Worm (Caenorhabditis elegans): ENCODE measurements around the gene srd-39.

srd-39 gene

ce11 chrX:13349230-13350122 is 49.1 kb upstream of the srd-39 start (continued):
- peak; percentile 83 for TF ChIP-seq zim-3 (tag; optimal IDR thresholded peaks at IDR 0.05)
- peak; percentile 45 for TF ChIP-seq ZK185.1 (tag; optimal IDR thresholded peaks at IDR 0.05; ENCODE audit: poor library complexity, severe bottlenecking)
- TF ChIP-seq fkh-3 (tag; optimal IDR thresholded peaks at IDR 0.05): no peak
- peak; percentile 65 for TF ChIP-seq lin-40 (tag; optimal IDR thresholded peaks at IDR 0.05)
- no peak for TF ChIP-seq rec-8 (tag; optimal IDR thresholded peaks at IDR 0.05)
- TF ChIP-seq him-1 (tag; optimal IDR thresholded peaks at IDR 0.05): no peak
- peak; percentile 61 for TF ChIP-seq ztf-26 (tag; optimal IDR thresholded peaks at IDR 0.05)
- peak; percentile 80 for TF ChIP-seq Y53G8AR.9 (GFP tag; conservative IDR thresholded peaks at IDR 0.05)
- peak; percentile 88 for TF ChIP-seq repo-1 (tag; optimal IDR thresholded peaks at IDR 0.05)
- TF ChIP-seq C06A6.2 (GFP tag; conservative IDR thresholded peaks at IDR 0.05): 0 out of 2 replicates have a peak, but pooled peaks have one; percentile 11
- TF ChIP-seq ztf-6 (GFP tag; IDR thresholded peaks at IDR 0.05): no peak
- peak; percentile 62 for TF ChIP-seq F22D6.2 (tag; optimal IDR thresholded peaks at IDR 0.05)
- TF ChIP-seq ztf-22 (GFP tag; optimal IDR thresholded peaks at IDR 0.05): no peak
- TF ChIP-seq sptf-2 (GFP tag; optimal IDR thresholded peaks at IDR 0.05): no peak
- peak; percentile 39 for TF ChIP-seq tlf-1 (GFP tag; optimal IDR thresholded peaks at IDR 0.05)
- no peak for TF ChIP-seq zfh-2 (GFP tag; conservative IDR thresholded peaks at IDR 0.05)
- TF ChIP-seq ztf-3 (GFP tag; optimal IDR thresholded peaks at IDR 0.05): no peak
- 0 out of 2 replicates have a peak, but pooled peaks have one; percentile 24 for TF ChIP-seq madf-3 (GFP tag; IDR thresholded peaks at IDR 0.05)
- peak; percentile 43 for TF ChIP-seq attf-5 (GFP tag; optimal IDR thresholded peaks at IDR 0.05)
- peak; percentile 23 for TF ChIP-seq madf-10 (tag; optimal IDR thresholded peaks at IDR 0.05)
- 0 out of 2 replicates have a peak, but pooled peaks have one; percentile 4 for TF ChIP-seq cebp-2 (GFP tag; IDR thresholded peaks at IDR 0.05)
- peak; percentile 36; the same call in 1 of the 2 replicates for TF ChIP-seq madf-6 (GFP tag; IDR thresholded peaks at IDR 0.05)
- TF ChIP-seq bed-2 (GFP tag; IDR thresholded peaks at IDR 0.05): no peak
- no peak for TF ChIP-seq snpc-1.3 (tag; optimal IDR thresholded peaks at IDR 0.05; ENCODE audit: insufficient read depth)
- peak; percentile 54; the same call in 1 of the 2 replicates for TF ChIP-seq K11D2.4 (GFP tag; IDR thresholded peaks at IDR 0.05)
- TF ChIP-seq snpc-4 (GFP tag; optimal IDR thresholded peaks at IDR 0.05): no peak
- TF ChIP-seq snpc-4 (tag; optimal IDR thresholded peaks at IDR 0.05): no peak
- peak; percentile 94 for TF ChIP-seq ama-1 (optimal IDR thresholded peaks at IDR 0.05)
- TF ChIP-seq ama-1 (GFP tag; optimal IDR thresholded peaks at IDR 0.05): no peak
- no peak for TF ChIP-seq Y79H2A.3 (GFP tag; conservative IDR thresholded peaks at IDR 0.05)
- TF ChIP-seq tbp1 (GFP tag; optimal IDR thresholded peaks at IDR 0.05): no peak
- peak; percentile 83 for TF ChIP-seq nfyb-1 (GFP tag; IDR thresholded peaks at IDR 0.05)
- no peak for TF ChIP-seq ccch-3 (GFP tag; optimal IDR thresholded peaks at IDR 0.05)
- 0 out of 2 replicates have a peak, but pooled peaks have one; percentile 26 for TF ChIP-seq lir-1 (GFP tag; conservative IDR thresholded peaks at IDR 0.05)
- peak; percentile 67 for TF ChIP-seq gei-17 (GFP tag; optimal IDR thresholded peaks at IDR 0.05)
- TF ChIP-seq chd-7 (tag; optimal IDR thresholded peaks at IDR 0.05): peak; percentile 47
- peak; percentile 26 for TF ChIP-seq nhr-90 (tag; optimal IDR thresholded peaks at IDR 0.05)

ce11 chrX:13348417-13348816 is 48.0 kb upstream of the srd-39 start:
- TF ChIP-seq nfya-2 (GFP tag; IDR thresholded peaks at IDR 0.05): no peak
- TF ChIP-seq ZK185.1 (tag; optimal IDR thresholded peaks at IDR 0.05; ENCODE audit: poor library complexity, severe bottlenecking): peak; percentile 71
- peak; percentile 78 for TF ChIP-seq ztf-26 (tag; optimal IDR thresholded peaks at IDR 0.05)
- TF ChIP-seq lin-26 (GFP tag; IDR thresholded peaks at IDR 0.05): no peak
- TF ChIP-seq let-607 (tag; optimal IDR thresholded peaks at IDR 0.05): peak in 1 of 2 experiments; percentile 81
- TF ChIP-seq tbp1 (GFP tag; optimal IDR thresholded peaks at IDR 0.05): peak; percentile 4
- TF ChIP-seq somi-1 (GFP tag; optimal IDR thresholded peaks at IDR 0.05): peak; percentile 43
- peak; percentile 65; the same call in 1 of the 2 replicates for TF ChIP-seq cebp-1 (GFP tag; IDR thresholded peaks at IDR 0.05)
- TF ChIP-seq cebp-1 (tag; optimal IDR thresholded peaks at IDR 0.05): peak; percentile 85
- peak in 1 of 3 experiments; percentile 4 for TF ChIP-seq lin-35 (GFP tag; optimal IDR thresholded peaks at IDR 0.05)
- peak; percentile 41 for TF ChIP-seq nhr-80 (tag; optimal IDR thresholded peaks at IDR 0.05)
- TF ChIP-seq unc-62 (GFP tag; optimal IDR thresholded peaks at IDR 0.05): peak; percentile 23
- peak; percentile 63; the same call in 1 of the 2 replicates for TF ChIP-seq C06A6.2 (GFP tag; conservative IDR thresholded peaks at IDR 0.05)
- no peak for TF ChIP-seq ztf-3 (GFP tag; optimal IDR thresholded peaks at IDR 0.05)
- no peak for TF ChIP-seq snpc-4 (GFP tag; optimal IDR thresholded peaks at IDR 0.05)
- peak in 2 of 4 experiments; percentile 16 to 19 for TF ChIP-seq snpc-4 (tag; optimal IDR thresholded peaks at IDR 0.05)
- TF ChIP-seq ztf-22 (GFP tag; optimal IDR thresholded peaks at IDR 0.05): no peak
